Fruit fly (Drosophila melanogaster) whole organism, embryonic: ENCODE data around the gene GC2.

Experiments used
- Blimp-1 ChIP-seq: fragments of 200-800 bp; sonication (Bioruptor generic); optimal IDR thresholded peaks from 3 replicates; lab custom pipeline; 2018; ENCODE audit warnings: missing biosample characterization, missing genetic modification characterization, mild to moderate bottlenecking, moderate library complexity, missing genetic modification reagents
- CG10654 ChIP-seq: fragments of 200-800 bp; sonication (Bioruptor generic); optimal IDR thresholded peaks from 2 replicates; lab custom pipeline; 2016; ENCODE audit warnings: missing biosample characterization, missing genetic modification characterization
- CG12071 ChIP-seq: fragments of 200-800 bp; sonication (Bioruptor generic); optimal IDR thresholded peaks from 3 replicates; lab custom pipeline; 2018; ENCODE audit warnings: missing biosample characterization, mild to moderate bottlenecking, missing genetic modification characterization
- CG12942 ChIP-seq: fragments of 200-800 bp; sonication (Bioruptor generic); optimal IDR thresholded peaks from 3 replicates; lab custom pipeline; 2016; ENCODE audit warnings: missing biosample characterization, missing genetic modification characterization
- CG13424 ChIP-seq: fragments of 200-800 bp; sonication (Bioruptor generic); optimal IDR thresholded peaks from 2 replicates; lab custom pipeline; 2019; ENCODE audit warnings: missing biosample characterization, mild to moderate bottlenecking, missing genetic modification characterization, moderate library complexity
- CG14050 ChIP-seq: fragments of 200-800 bp; sonication (Bioruptor generic); IDR thresholded peaks from 3 replicates; pipeline ENCODE4 v1.3.6; 2022; ENCODE audit warnings: missing biosample characterization, missing genetic modification characterization
- CG14965 ChIP-seq: fragments of 200-800 bp; sonication (Bioruptor generic); optimal IDR thresholded peaks from 2 replicates; lab custom pipeline; 2016; ENCODE audit warnings: missing biosample characterization, missing genetic modification characterization, borderline replicate concordance
- CG18011 ChIP-seq: fragments of 200-800 bp; sonication (Bioruptor generic); optimal IDR thresholded peaks from 2 replicates; lab custom pipeline; 2017; ENCODE audit warnings: missing biosample characterization, missing genetic modification characterization, mild to moderate bottlenecking, moderate library complexity, missing genotype
- CG2120 ChIP-seq: fragments of 200-800 bp; sonication (Bioruptor generic); optimal IDR thresholded peaks from 3 replicates; lab custom pipeline; 2016; ENCODE audit warnings: missing biosample characterization, missing genetic modification characterization
- CG30431 ChIP-seq: fragments of 200-800 bp; sonication (Bioruptor generic); optimal IDR thresholded peaks from 2 replicates; lab custom pipeline; 2017; ENCODE audit warnings: missing biosample characterization, missing genetic modification characterization
- CG34422 ChIP-seq: fragments of 200-800 bp; sonication (Bioruptor generic); IDR thresholded peaks from 3 replicates; pipeline ENCODE4 v1.3.6; 2022; ENCODE audit warnings: missing biosample characterization, missing genetic modification characterization
- CG4730 ChIP-seq: fragments of 200-800 bp; sonication (Bioruptor generic); IDR thresholded peaks from 2 replicates; pipeline ENCODE4 v1.3.6; 2022; ENCODE audit warnings: missing biosample characterization, missing genetic modification characterization
- CG6272 ChIP-seq: fragments of 200-800 bp; sonication (Bioruptor generic); IDR thresholded peaks from 2 replicates; pipeline ENCODE4 v1.3.6; 2022; ENCODE audit warnings: missing biosample characterization, missing genetic modification characterization
- CG6791 ChIP-seq: fragments of 200-800 bp; sonication (Bioruptor generic); IDR thresholded peaks from 3 replicates; pipeline ENCODE4 v1.3.6; 2022; ENCODE audit warnings: missing biosample characterization, missing genetic modification characterization; ENCODE audit not compliant: partially characterized antibody
- CG7786 ChIP-seq: fragments of 200-800 bp; sonication (Bioruptor generic); optimal IDR thresholded peaks from 2 replicates; lab custom pipeline; 2016; ENCODE audit warnings: missing biosample characterization, missing genetic modification characterization
- CG8478 ChIP-seq: fragments of >200 bp; optimal IDR thresholded peaks from 2 replicates; lab custom pipeline; 2018
- CG9609 ChIP-seq: fragments of 200-800 bp; sonication (Bioruptor generic); optimal IDR thresholded peaks from 3 replicates; lab custom pipeline; 2016; ENCODE audit warnings: missing biosample characterization, missing genetic modification characterization
- CoRest ChIP-seq: fragments of 200-800 bp; sonication (Bioruptor generic); optimal IDR thresholded peaks from 3 replicates; lab custom pipeline; 2018; ENCODE audit warnings: missing biosample characterization, mild to moderate bottlenecking, missing genetic modification characterization, moderate library complexity
- Dp ChIP-seq: fragments of 200-800 bp; sonication (Bioruptor generic); optimal IDR thresholded peaks from 2 replicates; lab custom pipeline; 2018; ENCODE audit warnings: missing biosample characterization, mild to moderate bottlenecking, missing genetic modification characterization, moderate library complexity
- ERR ChIP-seq: fragments of 200-800 bp; sonication (Bioruptor generic); optimal IDR thresholded peaks from 2 replicates; lab custom pipeline; 2016; ENCODE audit warnings: missing biosample characterization, missing genetic modification characterization
- HLH4C ChIP-seq: fragments of 200-800 bp; sonication (Bioruptor generic); IDR thresholded peaks from 3 replicates; pipeline ENCODE4 v1.3.6; 2022; ENCODE audit warnings: missing biosample characterization, missing genetic modification characterization; ENCODE audit not compliant: partially characterized antibody
- Hsf ChIP-seq: fragments of 200-800 bp; sonication (Bioruptor generic); optimal IDR thresholded peaks from 3 replicates; lab custom pipeline; 2016; ENCODE audit warnings: missing biosample characterization, missing genetic modification characterization
- Lhr ChIP-seq: fragments of 200-800 bp; sonication (Bioruptor generic); optimal IDR thresholded peaks from 3 replicates; lab custom pipeline; 2017; ENCODE audit warnings: mild to moderate bottlenecking, missing biosample characterization, missing genetic modification reagents, missing genetic modification characterization
- Med ChIP-seq: fragments of 200-800 bp; sonication (Bioruptor generic); peaks from one replicate; lab custom pipeline; 2016; ENCODE audit warnings: missing biosample characterization, missing genetic modification characterization, mild to moderate bottlenecking, inconsistent platforms, moderate library complexity
- NFAT ChIP-seq: fragments of 200-800 bp; sonication (Bioruptor generic); IDR thresholded peaks from 2 replicates; pipeline ENCODE4 v1.3.6; 2022; ENCODE audit warnings: missing biosample characterization, missing genetic modification characterization
- Sox102F ChIP-seq: fragments of 200-800 bp; sonication (Bioruptor generic); optimal IDR thresholded peaks from 2 replicates; lab custom pipeline; 2018; ENCODE audit warnings: missing biosample characterization, mild to moderate bottlenecking, missing genetic modification characterization, moderate library complexity
- TFAM ChIP-seq: fragments of 200-800 bp; sonication (Bioruptor generic); optimal IDR thresholded peaks from 2 replicates; lab custom pipeline; 2017; ENCODE audit warnings: missing biosample characterization, missing genetic modification characterization, inconsistent platforms
- Trl ChIP-seq, 3 experiments: fragments of >200 bp in 2 of 3; fragments of 200-800 bp in 1 of 3; sonication (Bioruptor generic) in 1 of 3; optimal IDR thresholded peaks; 2 replicates in 1 of 3; 3 replicates in 2 of 3; lab custom pipeline; 2016 to 2017; ENCODE audit warnings: missing biosample characterization in 1 of 3, missing genetic modification characterization in 1 of 3
- abd-A ChIP-seq: fragments of 200-800 bp; sonication (Bioruptor generic); optimal IDR thresholded peaks from 3 replicates; lab custom pipeline; 2019; ENCODE audit warnings: missing biosample characterization, mild to moderate bottlenecking, missing genetic modification characterization, moderate library complexity
- al ChIP-seq: fragments of 200-800 bp; sonication (Bioruptor generic); IDR thresholded peaks from 2 replicates; pipeline ENCODE4 v1.3.6; 2022; ENCODE audit warnings: missing biosample characterization, missing genetic modification characterization
- bigmax ChIP-seq: fragments of 200-800 bp; sonication (Bioruptor generic); optimal IDR thresholded peaks from 2 replicates; lab custom pipeline; 2018; ENCODE audit warnings: missing biosample characterization, mild to moderate bottlenecking, missing genetic modification characterization
- cg ChIP-seq: fragments of 200-800 bp; sonication (Bioruptor generic); optimal IDR thresholded peaks from 3 replicates; lab custom pipeline; 2019; ENCODE audit warnings: missing biosample characterization, mild to moderate bottlenecking, missing genetic modification characterization, moderate library complexity
- chinmo ChIP-seq: fragments of 200-800 bp; sonication (Bioruptor generic); IDR thresholded peaks from 4 replicates; pipeline ENCODE4 v1.3.6; 2022; ENCODE audit warnings: missing biosample characterization, missing genetic modification characterization; ENCODE audit not compliant: partially characterized antibody
- chm ChIP-seq: fragments of 200-800 bp; sonication (Bioruptor generic); IDR thresholded peaks from 2 replicates; pipeline ENCODE4 v1.3.6; 2022; ENCODE audit warnings: missing biosample characterization, missing genetic modification characterization
- ci ChIP-seq: fragments of 200-800 bp; sonication (Bioruptor generic); IDR thresholded peaks from 3 replicates; pipeline ENCODE4 v1.3.6; 2022; ENCODE audit warnings: missing biosample characterization, missing genetic modification characterization
- otp ChIP-seq: fragments of 200-800 bp; sonication (Bioruptor generic); IDR thresholded peaks from 3 replicates; pipeline ENCODE4, ENCODE4 v1.3.6; 2022; ENCODE audit warnings: missing biosample characterization, missing genetic modification characterization
- pb ChIP-seq: fragments of 200-800 bp; sonication (Bioruptor generic); optimal IDR thresholded peaks from 3 replicates; lab custom pipeline; 2016; ENCODE audit warnings: missing biosample characterization, missing genetic modification characterization
- ranshi ChIP-seq: fragments of 200-800 bp; sonication (Bioruptor generic); IDR thresholded peaks from 2 replicates; pipeline ENCODE4 v1.3.6; 2022; ENCODE audit warnings: missing biosample characterization, missing genetic modification characterization
- rib ChIP-seq: fragments of 200-800 bp; sonication (Bioruptor generic); IDR thresholded peaks from 2 replicates; pipeline ENCODE4 v1.3.6; 2022; ENCODE audit warnings: missing biosample characterization, missing genetic modification characterization
- sd ChIP-seq: fragments of 200-800 bp; sonication (Bioruptor generic); optimal IDR thresholded peaks from 3 replicates; lab custom pipeline; 2018; ENCODE audit warnings: missing biosample characterization, mild to moderate bottlenecking, missing genetic modification characterization, moderate library complexity
- sens-2 ChIP-seq: fragments of 200-800 bp; sonication (Bioruptor generic); IDR thresholded peaks from 2 replicates; pipeline ENCODE4 v1.3.6; 2022; ENCODE audit warnings: missing biosample characterization, missing genetic modification characterization
- slbo ChIP-seq: fragments of 200-800 bp; sonication (Bioruptor generic); IDR thresholded peaks from 2 replicates; pipeline ENCODE4 v1.3.6; 2022; ENCODE audit warnings: missing biosample characterization, missing genetic modification characterization
- sr ChIP-seq: fragments of 200-800 bp; sonication (Bioruptor generic); IDR thresholded peaks from 3 replicates; pipeline ENCODE4 v1.3.6; 2022; ENCODE audit warnings: missing biosample characterization, missing genetic modification characterization
- sug ChIP-seq: fragments of 200-800 bp; optimal IDR thresholded peaks from 2 replicates; lab custom pipeline; 2019; ENCODE audit warnings: missing biosample characterization, mild to moderate bottlenecking, missing genetic modification characterization, moderate library complexity
- ttk ChIP-seq: fragments of 200-800 bp; sonication (Bioruptor generic); IDR thresholded peaks from 2 replicates; pipeline ENCODE4 v2.1.2; 2022; ENCODE audit warnings: missing biosample characterization, missing genetic modification characterization
- unc-4 ChIP-seq: fragments of 200-800 bp; sonication (Bioruptor generic); IDR thresholded peaks from 2 replicates; pipeline ENCODE4 v1.3.6; 2022; ENCODE audit warnings: missing biosample characterization, missing genetic modification characterization; ENCODE audit not compliant: partially characterized antibody

GC2 gene

DNA sequence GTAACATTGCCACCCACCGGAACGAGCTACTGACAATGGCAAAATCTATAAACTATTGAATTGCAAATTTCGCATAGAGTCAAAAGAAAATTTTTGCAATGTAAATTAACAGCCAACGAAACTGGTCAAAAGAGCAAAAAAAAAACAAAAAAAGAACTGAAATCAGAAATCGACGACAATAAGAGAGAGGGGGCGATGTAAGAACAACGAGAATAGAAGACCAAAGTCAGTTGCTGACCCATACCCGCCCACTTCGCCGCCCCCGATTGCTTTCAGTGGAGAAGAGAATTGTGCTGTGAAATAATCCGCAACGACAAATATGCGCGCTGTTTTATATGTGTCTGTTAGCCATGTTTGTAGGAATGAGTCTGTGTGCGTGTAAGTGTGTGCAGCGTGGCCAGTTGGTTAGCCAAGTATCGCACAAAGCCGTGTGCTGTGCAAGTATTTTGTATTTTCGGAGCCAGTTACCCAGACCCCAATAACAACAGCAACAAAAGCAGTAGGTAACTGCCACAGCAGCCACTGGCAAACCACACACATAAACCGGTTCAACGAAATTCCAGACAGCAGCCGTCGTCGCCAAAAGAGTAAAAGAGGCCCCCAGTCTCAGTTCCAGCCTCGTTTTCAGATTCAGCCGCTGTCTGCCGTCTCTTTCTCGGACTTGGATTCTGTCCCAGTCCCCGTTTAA is 33.9 kb upstream of the GC2 start (continued):
- TF ChIP-seq CG9609 (GFP tag; lab: Kevin White, UChicago) (no peak), CG13424 (tag; lab: Kevin White, UChicago) (no peak), CG18011 (GFP tag; lab: Kevin White, UChicago) (no peak), CG14050 (GFP tag; lab: Robert Waterston, UW) (no peak), CG30431 (GFP tag; lab: Kevin White, UChicago) (no peak), sd (tag; lab: Kevin White, UChicago) (peak; percentile 88), ranshi (0 out of 2 replicates have a peak, but pooled peaks have one; percentile 9), TFAM (GFP tag; lab: Kevin White, UChicago) (no peak), abd-A (tag; lab: Kevin White, UChicago) (peak; percentile 49)

- TF ChIP-seq ERR (GFP tag; lab: Kevin White, UChicago) (no peak), chinmo (GFP tag; lab: Robert Waterston, UW) (0 out of 4 replicates have a peak, but pooled peaks have one; percentile 27), CG6791 (GFP tag; lab: Robert Waterston, UW) (no peak), CG6272 (no peak), rib (GFP tag; lab: Robert Waterston, UW) (no peak), Dp (GFP tag; lab: Kevin White, UChicago) (no peak), cg (GFP tag; lab: Kevin White, UChicago) (no peak), bigmax (GFP tag; lab: Kevin White, UChicago) (no peak), unc-4 (GFP tag; lab: Robert Waterston, UW) (no peak), Lhr (GFP tag; lab: Kevin White, UChicago) (no peak), CG4730 (GFP tag; lab: Robert Waterston, UW) (no peak), Sox102F (no peak), ttk (no peak), Blimp-1 (GFP tag; lab: Kevin White, UChicago) (peak; percentile 81), CG8478 (lab: Kevin White, UChicago) (no peak), sens-2 (GFP tag; lab: Robert Waterston, UW) (no peak), otp (GFP tag; lab: Robert Waterston, UW) (0 out of 3 replicates have a peak, but pooled peaks have one; percentile 10), CG10654 (GFP tag; lab: Kevin White, UChicago) (no peak), pb (GFP tag; lab: Kevin White, UChicago) (no peak), Hsf (no peak)
- TF ChIP-seq, all 482 proteins: peak for 3
Observed at dm6 chr3R:11941116-11941515, 30.4 kb upstream of the GC2 start.

- TF ChIP-seq sr (no peak), CG14965 (GFP tag; lab: Kevin White, UChicago) (no peak), NFAT (GFP tag; lab: Robert Waterston, UW) (0 out of 2 replicates have a peak, but pooled peaks have one; percentile 4), HLH4C (GFP tag; lab: Robert Waterston, UW) (no peak), slbo (GFP tag; lab: Robert Waterston, UW) (no peak), chm (GFP tag; lab: Robert Waterston, UW) (0 out of 2 replicates have a peak, but pooled peaks have one; percentile 21), al (GFP tag; lab: Robert Waterston, UW) (0 out of 2 replicates have a peak, but pooled peaks have one; percentile 6), CG7786 (GFP tag; lab: Kevin White, UChicago) (no peak), Med (GFP tag; lab: Kevin White, UChicago) (peak; percentile 58), CG12071 (GFP tag; lab: Kevin White, UChicago) (no peak), CG34422 (GFP tag; lab: Robert Waterston, UW) (no peak), CG12942 (GFP tag; lab: Kevin White, UChicago) (no peak), Trl (optimal IDR thresholded peaks at IDR 0.05; lab: Kevin White, UChicago) (no peak), Trl (GFP tag; optimal IDR thresholded peaks at IDR 0.05; lab: Kevin White, UChicago) (no peak), CoRest (no peak), sug (no peak), CG2120 (no peak), ci (0 out of 3 replicates have a peak, but pooled peaks have one; percentile 32)
Observed at dm6 chr3R:11945450-11946317, 25.8 kb upstream of the GC2 start.
